Worm (Caenorhabditis elegans) whole organism, L2 larva: Measurements from ENCODE around the gene C35A11.4.

Source experiments
- C34F6.9 ChIP-seq: fragments of 150-350 bp; optimal IDR thresholded peaks from 2 replicates; lab custom pipeline; 2014; ENCODE audit warnings: missing biosample characterization, missing genetic modification characterization
- Y55F3AM.14 ChIP-seq: fragments of 200-800 bp; sonication (Bioruptor generic); optimal IDR thresholded peaks from 2 replicates; lab custom pipeline; 2018; ENCODE audit warnings: mild to moderate bottlenecking, missing genetic modification characterization, missing compliant biosample characterization
- ZK546.5 ChIP-seq: sonication (generic microtip); optimal IDR thresholded peaks from 2 replicates; lab custom pipeline; 2017; ENCODE audit warnings: missing biosample characterization, missing genetic modification characterization
- alr-1 ChIP-seq: fragments of 150-350 bp; optimal IDR thresholded peaks from 2 replicates; lab custom pipeline; 2014; ENCODE audit warnings: missing biosample characterization, missing genetic modification characterization
- blmp-1 ChIP-seq: sonication (generic microtip); optimal IDR thresholded peaks from 2 replicates; lab custom pipeline; 2017; ENCODE audit warnings: missing genetic modification characterization, mild to moderate bottlenecking, missing compliant biosample characterization, antibody characterized with exemption, moderate library complexity; ENCODE audit not compliant: insufficient read depth
- ceh-16 ChIP-seq: fragments of 150-350 bp; optimal IDR thresholded peaks from 2 replicates; lab custom pipeline; 2014; ENCODE audit warnings: missing biosample characterization, missing genetic modification characterization
- ceh-82 ChIP-seq: fragments of 150-350 bp; optimal IDR thresholded peaks from 2 replicates; lab custom pipeline; 2014; ENCODE audit warnings: missing biosample characterization, missing genetic modification characterization
- crh-2 ChIP-seq: sonication (generic microtip); optimal IDR thresholded peaks from 2 replicates; lab custom pipeline; 2017; ENCODE audit warnings: missing biosample characterization, missing genetic modification characterization
- dmd-4 ChIP-seq: sonication (generic microtip); optimal IDR thresholded peaks from 2 replicates; lab custom pipeline; 2017; ENCODE audit warnings: missing biosample characterization, missing genetic modification characterization
- egl-27 ChIP-seq: sonication (generic microtip); optimal IDR thresholded peaks from 3 replicates; lab custom pipeline; 2017; ENCODE audit warnings: missing biosample characterization, missing genetic modification reagents, missing genetic modification characterization
- elt-3 ChIP-seq: sonication (generic microtip); optimal IDR thresholded peaks from 2 replicates; lab custom pipeline; 2017; ENCODE audit warnings: missing biosample characterization, missing genetic modification characterization
- fos-1 ChIP-seq: fragments of 150-350 bp; optimal IDR thresholded peaks from 2 replicates; lab custom pipeline; 2014; ENCODE audit warnings: missing biosample characterization, missing genetic modification characterization
- gmeb-1 ChIP-seq: fragments of 150-350 bp; optimal IDR thresholded peaks from 2 replicates; lab custom pipeline; 2014; ENCODE audit warnings: missing biosample characterization, missing genetic modification characterization
- lin-11 ChIP-seq: fragments of 150-350 bp; sonication (generic microtip); optimal IDR thresholded peaks from 2 replicates; lab custom pipeline; 2014; ENCODE audit warnings: missing biosample characterization, missing genetic modification characterization, inconsistent platforms, mixed read lengths
- lin-13 ChIP-seq: fragments of 150-350 bp; optimal IDR thresholded peaks from 2 replicates; lab custom pipeline; 2014; ENCODE audit warnings: missing biosample characterization, missing genetic modification reagents, missing genetic modification characterization
- mab-5 ChIP-seq: fragments of 150-350 bp; optimal IDR thresholded peaks from 2 replicates; lab custom pipeline; 2014; ENCODE audit warnings: missing biosample characterization, missing genetic modification characterization
- mbf-1 ChIP-seq: sonication (generic microtip); optimal IDR thresholded peaks from 2 replicates; lab custom pipeline; 2017; ENCODE audit warnings: missing biosample characterization, missing genetic modification characterization
- mdl-1 ChIP-seq, 2 experiments: fragments of 150-350 bp in 1 of 2; sonication (generic microtip) in 1 of 2; optimal IDR thresholded peaks; 2 replicates each; lab custom pipeline; 2017; ENCODE audit warnings: missing biosample characterization in 2 of 2, missing genetic modification characterization in 2 of 2
- nhr-10 ChIP-seq: sonication (generic microtip); optimal IDR thresholded peaks from 2 replicates; lab custom pipeline; 2017; ENCODE audit warnings: missing biosample characterization, missing genetic modification characterization
- nhr-11 ChIP-seq: fragments of 150-350 bp; optimal IDR thresholded peaks from 2 replicates; lab custom pipeline; 2014; ENCODE audit warnings: missing biosample characterization, missing genetic modification characterization
- nhr-129 ChIP-seq: fragments of 150-350 bp; optimal IDR thresholded peaks from 2 replicates; lab custom pipeline; 2014; ENCODE audit warnings: missing biosample characterization, missing genetic modification characterization
- nhr-21 ChIP-seq: fragments of 150-350 bp; optimal IDR thresholded peaks from 2 replicates; lab custom pipeline; 2014; ENCODE audit warnings: missing biosample characterization, missing genetic modification characterization
- nhr-23 ChIP-seq: fragments of 150-350 bp; optimal IDR thresholded peaks from 2 replicates; lab custom pipeline; 2014; ENCODE audit warnings: missing biosample characterization, missing genetic modification reagents, missing genetic modification characterization
- nhr-25 ChIP-seq: fragments of 150-350 bp; sonication (generic microtip); optimal IDR thresholded peaks from 3 replicates; lab custom pipeline; 2014; ENCODE audit warnings: missing biosample characterization, missing genetic modification characterization
- nhr-77 ChIP-seq: fragments of 150-350 bp; optimal IDR thresholded peaks from 2 replicates; lab custom pipeline; 2014; ENCODE audit warnings: missing biosample characterization, missing genetic modification characterization
- peb-1 ChIP-seq: fragments of 150-350 bp; optimal IDR thresholded peaks from 2 replicates; lab custom pipeline; 2014; ENCODE audit warnings: missing biosample characterization, missing genetic modification characterization
- sma-3 ChIP-seq: sonication (generic microtip); optimal IDR thresholded peaks from 2 replicates; lab custom pipeline; 2016; ENCODE audit warnings: missing genetic modification reagents, missing genetic modification characterization, missing compliant biosample characterization
- sma-9 ChIP-seq, 2 experiments: fragments of 150-350 bp in 1 of 2; sonication (generic microtip) in 1 of 2; optimal IDR thresholded peaks; 2 replicates each; lab custom pipeline; 2014 to 2016; ENCODE audit warnings: missing genetic modification characterization in 2 of 2, mild to moderate bottlenecking in 1 of 2, missing biosample characterization in 1 of 2, missing compliant biosample characterization in 1 of 2, missing genetic modification reagents in 1 of 2, moderate library complexity in 1 of 2
- snpc-4 ChIP-seq: fragments of 150-350 bp; optimal IDR thresholded peaks from 2 replicates; lab custom pipeline; 2014; ENCODE audit warnings: missing biosample characterization, missing genetic modification characterization
- unc-39 ChIP-seq: fragments of 150-350 bp; optimal IDR thresholded peaks from 2 replicates; lab custom pipeline; 2014; ENCODE audit warnings: missing biosample characterization, missing genetic modification characterization
- unc-55 ChIP-seq: fragments of 150-350 bp; sonication (generic microtip); optimal IDR thresholded peaks from 3 replicates; lab custom pipeline; 2014; ENCODE audit warnings: missing biosample characterization, missing genetic modification reagents, missing genetic modification characterization
- unc-62 ChIP-seq: fragments of 150-350 bp; optimal IDR thresholded peaks from 2 replicates; lab custom pipeline; 2014; ENCODE audit warnings: missing biosample characterization, missing genetic modification reagents, missing genetic modification characterization
- zag-1 ChIP-seq: fragments of 150-350 bp; optimal IDR thresholded peaks from 2 replicates; lab custom pipeline; 2014; ENCODE audit warnings: missing biosample characterization, missing genetic modification characterization
- ztf-1 ChIP-seq: fragments of 200-800 bp; sonication (Bioruptor generic); conservative IDR thresholded peaks from 2 replicates; pipeline ENCODE4 v1.3.6; 2022; ENCODE audit warnings: missing genetic modification characterization, missing compliant biosample characterization
- ztf-11 ChIP-seq: sonication (generic microtip); optimal IDR thresholded peaks from 2 replicates; lab custom pipeline; 2017; ENCODE audit warnings: missing biosample characterization, missing genetic modification characterization
- ztf-4 ChIP-seq: fragments of 150-350 bp; optimal IDR thresholded peaks from 2 replicates; lab custom pipeline; 2014; ENCODE audit warnings: missing biosample characterization, missing genetic modification characterization

C35A11.4 gene

DNA sequence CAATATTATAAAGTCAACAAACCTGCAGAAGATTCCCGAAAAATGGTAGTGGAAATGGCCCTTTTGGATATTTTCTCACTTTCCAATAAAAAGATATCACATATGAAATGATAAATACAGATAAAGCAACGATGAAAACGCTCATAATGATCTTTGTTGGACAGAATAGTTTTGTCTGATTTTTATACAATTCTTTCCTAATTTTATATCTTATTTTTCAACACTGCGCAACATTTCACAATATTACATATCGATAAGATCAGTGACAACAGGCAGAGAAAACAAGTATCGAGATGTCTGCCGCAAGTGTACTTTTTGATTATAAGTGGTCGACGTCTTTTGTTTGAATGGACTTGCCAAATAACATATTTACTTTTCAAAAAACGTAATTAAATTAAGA is 30.2 kb upstream of the C35A11.4 start, which contains the start of gene cyp-14A5:
Gene cyp-14A5 (minus strand): TSS at position 163 of the 400 bp plus-strand sequence.
- TF ChIP-seq gmeb-1 (tag; lab: Kevin White, UChicago) (no peak), nhr-129 (peak; percentile 26)

ce11 chrV:5419915-5420314 is 27.0 kb upstream of the C35A11.4 start, which contains the start of gene F08F3.6:
Gene F08F3.6 (minus strand): TSS chrV:5420067.
- no peak for TF ChIP-seq lin-11 (tag; lab: Kevin White, UChicago)
- no peak for TF ChIP-seq zag-1 (tag; lab: Kevin White, UChicago)
- no peak for TF ChIP-seq nhr-25 (tag; lab: Kevin White, UChicago)
- TF ChIP-seq peb-1 (tag; lab: Kevin White, UChicago), result no peak
- TF ChIP-seq nhr-11 (tag; lab: Kevin White, UChicago), result no peak
- TF ChIP-seq nhr-23, result no peak
- TF ChIP-seq nhr-77 (tag; lab: Kevin White, UChicago), result no peak
- no peak for TF ChIP-seq C34F6.9
- TF ChIP-seq elt-3 (tag; lab: Kevin White, UChicago), result no peak
- no peak for TF ChIP-seq fos-1

DNA sequence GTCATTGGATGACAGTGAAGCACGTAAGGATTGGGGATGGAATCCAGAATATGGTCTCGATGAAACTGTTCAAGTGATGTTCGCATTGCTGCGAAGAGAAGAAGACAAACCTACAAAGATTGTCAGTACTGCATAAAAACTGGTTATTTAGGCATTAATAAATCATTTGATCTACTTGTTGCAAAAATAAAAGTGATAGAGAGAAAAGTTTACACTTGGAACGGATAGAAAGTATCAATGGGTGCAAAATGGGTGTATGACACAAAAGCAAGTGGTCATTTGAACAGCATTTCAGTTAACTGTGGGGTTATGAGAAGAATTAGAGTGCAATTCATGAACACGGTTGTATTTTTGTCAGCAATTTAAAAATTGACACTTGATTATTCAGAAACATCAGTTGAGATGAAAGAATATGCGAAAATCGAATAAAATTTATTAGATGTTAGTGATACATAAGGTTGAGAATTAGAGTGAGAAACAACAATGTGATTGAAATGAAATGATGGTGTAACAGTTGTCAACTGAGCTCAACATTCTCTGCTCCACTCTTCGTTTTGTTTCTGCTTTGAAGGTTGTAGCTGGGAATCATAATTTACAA is 20.0 kb upstream of the C35A11.4 start, which contains the start of gene F08F3.10:
Gene F08F3.10 (plus strand): TSS at position 548 of the 598 bp plus-strand sequence.
- no peak for TF ChIP-seq ztf-11
- TF ChIP-seq blmp-1, result peak; percentile 44
- no peak for TF ChIP-seq zag-1 (tag; lab: Kevin White, UChicago)
- TF ChIP-seq sma-9 (GFP tag; optimal IDR thresholded peaks at IDR 0.05; lab: Kevin White, UChicago), result peak; percentile 69
- no peak for TF ChIP-seq sma-9 (tag; optimal IDR thresholded peaks at IDR 0.05; lab: Kevin White, UChicago)
- TF ChIP-seq nhr-25 (tag; lab: Kevin White, UChicago), result peak; percentile 34
- TF ChIP-seq, all 48 proteins: peak for 3

ce11 chrV:5410679-5411078 is 17.7 kb upstream of the C35A11.4 start, which contains the start of gene F08F3.4:
Gene F08F3.4 (plus strand): TSS chrV:5410955.
- no peak for TF ChIP-seq elt-3 (tag; lab: Kevin White, UChicago)
- no peak for TF ChIP-seq nhr-23
- no peak for TF ChIP-seq ceh-16 (tag; lab: Kevin White, UChicago)
- TF ChIP-seq dmd-4 (tag; lab: Kevin White, UChicago), result no peak
- TF ChIP-seq ztf-1, result no peak
- no peak for TF ChIP-seq crh-2
- TF ChIP-seq alr-1 (tag; lab: Kevin White, UChicago), result no peak
- no peak for TF ChIP-seq mdl-1 (tag; optimal IDR thresholded peaks at IDR 0.05; lab: Kevin White, UChicago)
- no peak for TF ChIP-seq mab-5 (tag; lab: Kevin White, UChicago)
- no peak for TF ChIP-seq zag-1 (tag; lab: Kevin White, UChicago)
- no peak for TF ChIP-seq ceh-82 (tag; lab: Kevin White, UChicago)
- TF ChIP-seq nhr-77 (tag; lab: Kevin White, UChicago), result no peak
- no peak for TF ChIP-seq unc-55 (GFP tag; lab: Kevin White, UChicago)
- no peak for TF ChIP-seq unc-62 (GFP tag; lab: Kevin White, UChicago)
- no peak for TF ChIP-seq peb-1 (tag; lab: Kevin White, UChicago)
- TF ChIP-seq fos-1, result no peak
- TF ChIP-seq nhr-10 (tag; lab: Kevin White, UChicago), result no peak
- no peak for TF ChIP-seq snpc-4 (tag; lab: Kevin White, UChicago)
- TF ChIP-seq lin-11 (tag; lab: Kevin White, UChicago), result no peak
- peak; percentile 99 for TF ChIP-seq Y55F3AM.14 (GFP tag; lab: Kevin White, UChicago)
- no peak for TF ChIP-seq mbf-1 (tag; lab: Kevin White, UChicago)
- TF ChIP-seq gmeb-1 (tag; lab: Kevin White, UChicago), result no peak
- no peak for TF ChIP-seq ztf-4 (tag; lab: Kevin White, UChicago)
- TF ChIP-seq ZK546.5 (tag; lab: Kevin White, UChicago), result no peak
- TF ChIP-seq lin-13 (GFP tag; lab: Kevin White, UChicago), result no peak
- no peak for TF ChIP-seq nhr-11 (tag; lab: Kevin White, UChicago)
- TF ChIP-seq nhr-25 (tag; lab: Kevin White, UChicago), result peak; percentile 58
- TF ChIP-seq unc-39, result no peak
- TF ChIP-seq nhr-21 (tag; lab: Kevin White, UChicago), result peak; percentile 27
- peak; percentile 59 for TF ChIP-seq sma-3 (GFP tag; lab: Kevin White, UChicago)
- TF ChIP-seq ztf-11, result no peak
- TF ChIP-seq sma-9 (GFP tag; optimal IDR thresholded peaks at IDR 0.05; lab: Kevin White, UChicago), result peak; percentile 82
- TF ChIP-seq sma-9 (tag; optimal IDR thresholded peaks at IDR 0.05; lab: Kevin White, UChicago), result no peak
- peak; percentile 11 for TF ChIP-seq blmp-1
- no peak for TF ChIP-seq egl-27
